Worm (Caenorhabditis elegans) whole organism, young adult: Measurements from ENCODE around the gene ZC53.22.

Experiments
- B0261.1 ChIP-seq: sonication (generic microtip); optimal IDR thresholded peaks from 2 replicates; lab custom pipeline; 2016; ENCODE audit warnings: mild to moderate bottlenecking, missing genetic modification characterization, moderate library complexity, missing compliant biosample characterization
- F10E7.11 ChIP-seq: sonication (generic microtip); optimal IDR thresholded peaks from 2 replicates; lab custom pipeline; 2017; ENCODE audit warnings: mild to moderate bottlenecking, missing genetic modification characterization, moderate library complexity, missing compliant biosample characterization
- F22D6.2 ChIP-seq: sonication (generic microtip); optimal IDR thresholded peaks from 2 replicates; lab custom pipeline; 2016; ENCODE audit warnings: mild to moderate bottlenecking, missing genetic modification characterization, missing compliant biosample characterization
- F49E8.2 ChIP-seq: sonication (generic microtip); optimal IDR thresholded peaks from 3 replicates; lab custom pipeline; 2017; ENCODE audit warnings: missing genetic modification characterization, mild to moderate bottlenecking, missing compliant biosample characterization, antibody characterized with exemption, moderate library complexity; ENCODE audit not compliant: insufficient read depth
- F52B5.7 ChIP-seq: sonication (generic microtip); optimal IDR thresholded peaks from 2 replicates; lab custom pipeline; 2016; ENCODE audit warnings: mild to moderate bottlenecking, missing genetic modification characterization, missing compliant biosample characterization
- F57C9.4 ChIP-seq: sonication (generic microtip); optimal IDR thresholded peaks from 2 replicates; lab custom pipeline; 2017; ENCODE audit warnings: mild to moderate bottlenecking, missing genetic modification characterization, missing compliant biosample characterization
- K11D2.4 ChIP-seq: fragments of 200-800 bp; sonication (Bioruptor generic); IDR thresholded peaks from 2 replicates; pipeline ENCODE4 v1.3.6; 2022; ENCODE audit warnings: missing genetic modification reagents, missing genetic modification characterization, missing compliant biosample characterization
- Y53F4B.3 ChIP-seq: fragments of 200-800 bp; sonication (Bioruptor generic); IDR thresholded peaks from 2 replicates; pipeline ENCODE4 v1.3.6; 2022; ENCODE audit warnings: missing genetic modification reagents, missing genetic modification characterization, missing compliant biosample characterization
- Y53G8AR.9 ChIP-seq: fragments of 200-800 bp; sonication (Bioruptor generic); conservative IDR thresholded peaks from 2 replicates; pipeline ENCODE4 v1.3.6; 2022; ENCODE audit warnings: missing genetic modification reagents, missing genetic modification characterization, missing compliant biosample characterization
- Y56A3A.18 ChIP-seq: fragments of 200-800 bp; sonication (Bioruptor generic); IDR thresholded peaks from 2 replicates; pipeline ENCODE4 v1.3.6; 2022; ENCODE audit warnings: missing genetic modification reagents, missing genetic modification characterization, missing compliant biosample characterization
- Y79H2A.3 ChIP-seq: fragments of 200-800 bp; sonication (Bioruptor generic); conservative IDR thresholded peaks from 2 replicates; pipeline ENCODE4 v1.3.6; 2022; ENCODE audit warnings: missing genetic modification reagents, missing genetic modification characterization, missing compliant biosample characterization
- ZK185.1 ChIP-seq: sonication (generic microtip); optimal IDR thresholded peaks from 2 replicates; lab custom pipeline; 2016; ENCODE audit warnings: mild to moderate bottlenecking, missing genetic modification characterization, missing compliant biosample characterization; ENCODE audit not compliant: poor library complexity, severe bottlenecking
- akir-1 ChIP-seq: fragments of 200-800 bp; sonication (Bioruptor generic); optimal IDR thresholded peaks from 2 replicates; lab custom pipeline; 2018; ENCODE audit warnings: mild to moderate bottlenecking, missing genetic modification characterization, moderate library complexity, missing compliant biosample characterization
- ama-1 ChIP-seq, 3 experiments: fragments of 150-350 bp in 1 of 3; sonication (generic microtip) in 2 of 3; optimal IDR thresholded peaks; 2 replicates each; lab custom pipeline; 2014 to 2018; ENCODE audit warnings: missing biosample characterization in 2 of 3, missing genetic modification characterization in 2 of 3, missing genetic modification reagents in 2 of 3
- aptf-3 ChIP-seq: fragments of 200-800 bp; sonication (Bioruptor generic); IDR thresholded peaks from 2 replicates; pipeline ENCODE4 v1.3.6; 2022; ENCODE audit warnings: missing genetic modification characterization, missing compliant biosample characterization
- attf-5 ChIP-seq: fragments of 200-800 bp; sonication (Bioruptor generic); optimal IDR thresholded peaks from 2 replicates; lab custom pipeline; 2018; ENCODE audit warnings: mild to moderate bottlenecking, missing genetic modification characterization, missing compliant biosample characterization
- bed-1 ChIP-seq: fragments of 200-800 bp; sonication (Bioruptor generic); IDR thresholded peaks from 2 replicates; pipeline ENCODE4 v1.3.6; 2022; ENCODE audit warnings: missing genetic modification reagents, missing genetic modification characterization, missing compliant biosample characterization
- ceh-100 ChIP-seq: fragments of 200-800 bp; sonication (Bioruptor generic); IDR thresholded peaks from 2 replicates; pipeline ENCODE4 v1.3.6; 2022; ENCODE audit warnings: missing genetic modification reagents, missing genetic modification characterization, missing compliant biosample characterization
- ceh-27 ChIP-seq: fragments of 200-800 bp; sonication (Bioruptor generic); optimal IDR thresholded peaks from 2 replicates; lab custom pipeline; 2018; ENCODE audit warnings: mild to moderate bottlenecking, missing genetic modification characterization, moderate library complexity, missing compliant biosample characterization
- ceh-40 ChIP-seq: fragments of 200-800 bp; sonication (Bioruptor generic); IDR thresholded peaks from 2 replicates; pipeline ENCODE4 v1.3.6; 2022; ENCODE audit warnings: missing genetic modification characterization, missing compliant biosample characterization
- ceh-58 ChIP-seq: fragments of 200-800 bp; sonication (Bioruptor generic); IDR thresholded peaks from 2 replicates; pipeline ENCODE4 v1.3.6; 2022; ENCODE audit warnings: missing genetic modification characterization, missing compliant biosample characterization
- ceh-79 ChIP-seq: sonication (generic microtip); optimal IDR thresholded peaks from 2 replicates; lab custom pipeline; 2017; ENCODE audit warnings: mild to moderate bottlenecking, missing genetic modification characterization, missing compliant biosample characterization
- ceh-91 ChIP-seq: fragments of 200-800 bp; sonication (Bioruptor generic); IDR thresholded peaks from 2 replicates; pipeline ENCODE4 v1.3.6; 2022; ENCODE audit warnings: missing genetic modification reagents, missing genetic modification characterization, missing compliant biosample characterization
- dox-1 ChIP-seq: fragments of 200-800 bp; sonication (Bioruptor generic); IDR thresholded peaks from 2 replicates; pipeline ENCODE4 v1.3.6; 2022; ENCODE audit warnings: missing genetic modification reagents, missing genetic modification characterization, missing compliant biosample characterization
- egl-18 ChIP-seq: fragments of 200-800 bp; sonication (Bioruptor generic); IDR thresholded peaks from 2 replicates; pipeline ENCODE4 v1.3.6; 2022; ENCODE audit warnings: missing genetic modification reagents, missing genetic modification characterization, missing compliant biosample characterization
- ets-4 ChIP-seq: fragments of 200-800 bp; sonication (Bioruptor generic); optimal IDR thresholded peaks from 2 replicates; lab custom pipeline; 2018; ENCODE audit warnings: mild to moderate bottlenecking, missing genetic modification characterization, missing compliant biosample characterization
- fkh-3 ChIP-seq: sonication (generic microtip); optimal IDR thresholded peaks from 2 replicates; lab custom pipeline; 2016; ENCODE audit warnings: mild to moderate bottlenecking, missing genetic modification characterization, missing compliant biosample characterization
- hlh-12 ChIP-seq: sonication (generic microtip); optimal IDR thresholded peaks from 2 replicates; lab custom pipeline; 2016; ENCODE audit warnings: missing genetic modification characterization, missing compliant biosample characterization
- hmg-1.2 ChIP-seq: fragments of 200-800 bp; sonication (Bioruptor generic); IDR thresholded peaks from 2 replicates; pipeline ENCODE4 v1.3.6; 2022; ENCODE audit warnings: missing genetic modification reagents, missing genetic modification characterization, missing compliant biosample characterization
- lag-1 ChIP-seq: fragments of 200-800 bp; sonication (Bioruptor generic); IDR thresholded peaks from 2 replicates; pipeline ENCODE4 v1.3.6; 2022; ENCODE audit warnings: missing genetic modification reagents, missing genetic modification characterization, missing compliant biosample characterization
- let-526 ChIP-seq: fragments of 200-800 bp; sonication (Bioruptor generic); IDR thresholded peaks from 2 replicates; pipeline ENCODE4 v1.3.6; 2022; ENCODE audit warnings: missing genetic modification reagents, missing genetic modification characterization, missing compliant biosample characterization
- let-607 ChIP-seq, 2 experiments: fragments of 200-800 bp in 1 of 2; sonication (Bioruptor generic) in 1 of 2; sonication (generic microtip) in 1 of 2; optimal IDR thresholded peaks; 2 replicates each; lab custom pipeline; 2016 to 2018; ENCODE audit warnings: mild to moderate bottlenecking in 2 of 2, missing compliant biosample characterization in 2 of 2, missing genetic modification characterization in 2 of 2, moderate library complexity in 2 of 2, missing genotype in 1 of 2
- lin-26 ChIP-seq: fragments of 200-800 bp; sonication (Bioruptor generic); IDR thresholded peaks from 2 replicates; pipeline ENCODE4 v1.3.6; 2022; ENCODE audit warnings: missing genetic modification reagents, missing genetic modification characterization, missing compliant biosample characterization
- madf-6 ChIP-seq: fragments of 200-800 bp; sonication (Bioruptor generic); IDR thresholded peaks from 2 replicates; pipeline ENCODE4 v1.3.6; 2022; ENCODE audit warnings: missing genetic modification reagents, missing genetic modification characterization, missing compliant biosample characterization
- madf-8 ChIP-seq: fragments of 200-800 bp; sonication (Bioruptor generic); conservative IDR thresholded peaks from 2 replicates; pipeline ENCODE4 v1.3.6; 2022; ENCODE audit warnings: missing genetic modification reagents, missing genetic modification characterization, missing compliant biosample characterization
- mcd-1 ChIP-seq: fragments of 200-800 bp; sonication (Bioruptor generic); IDR thresholded peaks from 2 replicates; pipeline ENCODE4 v1.3.6; 2022; ENCODE audit warnings: missing genetic modification reagents, missing genetic modification characterization, missing compliant biosample characterization
- mxl-1 ChIP-seq: sonication (generic microtip); optimal IDR thresholded peaks from 2 replicates; lab custom pipeline; 2016; ENCODE audit warnings: missing genetic modification characterization, missing compliant biosample characterization
- rcor-1 ChIP-seq: fragments of 200-800 bp; sonication (Bioruptor generic); IDR thresholded peaks from 2 replicates; pipeline ENCODE4 v1.3.6; 2022; ENCODE audit warnings: missing genetic modification reagents, missing genetic modification characterization, missing compliant biosample characterization
- rpc-1 ChIP-seq, 2 experiments: fragments of 150-350 bp in 1 of 2; sonication (generic microtip) in 1 of 2; optimal IDR thresholded peaks; 2 replicates each; lab custom pipeline; 2014 to 2018; ENCODE audit warnings: missing biosample characterization in 1 of 2, missing genetic modification characterization in 1 of 2, missing genetic modification reagents in 1 of 2, missing genotype in 1 of 2
- sdz-38 ChIP-seq: sonication (generic microtip); optimal IDR thresholded peaks from 2 replicates; lab custom pipeline; 2016; ENCODE audit warnings: missing genotype, missing genetic modification characterization, missing compliant biosample characterization
- snpc-4 ChIP-seq, 5 experiments: fragments of 150-350 bp in 1 of 5; sonication (generic microtip) in 4 of 5; optimal IDR thresholded peaks; 2 replicates each; lab custom pipeline; 2014 to 2018; ENCODE audit warnings: missing genetic modification characterization in 5 of 5, missing biosample characterization in 3 of 5, antibody characterized with exemption in 2 of 5, mild to moderate bottlenecking in 2 of 5, missing compliant biosample characterization in 2 of 5, missing genotype in 2 of 5, moderate library complexity in 2 of 5, missing genetic modification reagents in 1 of 5
- sptf-2 ChIP-seq: fragments of 200-800 bp; sonication (Bioruptor generic); optimal IDR thresholded peaks from 2 replicates; lab custom pipeline; 2018; ENCODE audit warnings: mild to moderate bottlenecking, missing genetic modification characterization, missing compliant biosample characterization
- unc-130 ChIP-seq: sonication (generic microtip); optimal IDR thresholded peaks from 2 replicates; lab custom pipeline; 2016; ENCODE audit warnings: missing genetic modification reagents, missing genetic modification characterization, missing compliant biosample characterization
- unc-62 ChIP-seq: fragments of 150-350 bp; optimal IDR thresholded peaks from 2 replicates; lab custom pipeline; 2014; ENCODE audit warnings: missing biosample characterization, missing genetic modification reagents, missing genetic modification characterization
- zim-3 ChIP-seq: sonication (generic microtip); optimal IDR thresholded peaks from 2 replicates; lab custom pipeline; 2017; ENCODE audit warnings: mild to moderate bottlenecking, missing genetic modification characterization, moderate library complexity, missing compliant biosample characterization
- ztf-26 ChIP-seq: sonication (generic microtip); optimal IDR thresholded peaks from 2 replicates; lab custom pipeline; 2017; ENCODE audit warnings: missing genetic modification characterization, missing compliant biosample characterization
- ztf-28 ChIP-seq: fragments of 200-800 bp; sonication (Bioruptor generic); IDR thresholded peaks from 2 replicates; pipeline ENCODE4 v1.3.6; 2022; ENCODE audit warnings: missing genetic modification reagents, missing genetic modification characterization, missing compliant biosample characterization

ZC53.22 gene

ce11 chrX:1909353-1909752 is 12.8 kb downstream of the ZC53.22 start (continued):
- TF ChIP-seq ceh-58 (GFP tag; lab: Robert Waterston, UW): no peak
- no peak for TF ChIP-seq sdz-38 (tag; lab: Kevin White, UChicago)
- TF ChIP-seq rpc-1 (optimal IDR thresholded peaks at IDR 0.05; lab: Kevin White, UChicago): no peak
- TF ChIP-seq rpc-1 (tag; optimal IDR thresholded peaks at IDR 0.05; lab: Kevin White, UChicago): no peak
- no peak for TF ChIP-seq hlh-12 (tag; lab: Kevin White, UChicago)
- TF ChIP-seq rcor-1 (GFP tag; lab: Robert Waterston, UW): peak; percentile 76
- peak; percentile 90 for TF ChIP-seq Y53G8AR.9
- TF ChIP-seq ets-4 (GFP tag; lab: Kevin White, UChicago): peak; percentile 40
- TF ChIP-seq fkh-3 (tag; lab: Kevin White, UChicago): no peak
- TF ChIP-seq ama-1 (optimal IDR thresholded peaks at IDR 0.05; lab: Kevin White, UChicago): no peak
- no peak for TF ChIP-seq ama-1 (GFP tag; optimal IDR thresholded peaks at IDR 0.05; lab: Kevin White, UChicago)
- TF ChIP-seq Y53F4B.3: no peak
- peak; percentile 96 for TF ChIP-seq Y56A3A.18 (GFP tag; lab: Robert Waterston, UW)
- no peak for TF ChIP-seq bed-1 (GFP tag; lab: Robert Waterston, UW)
- 0 out of 2 replicates have a peak, but pooled peaks have one; percentile 59 for TF ChIP-seq lag-1
- TF ChIP-seq snpc-4 (GFP tag; optimal IDR thresholded peaks at IDR 0.05; lab: Kevin White, UChicago): no peak
- TF ChIP-seq snpc-4 (tag; optimal IDR thresholded peaks at IDR 0.05; lab: Kevin White, UChicago): peak in 2 of 4 experiments; percentile 27 to 58
- 0 out of 2 replicates have a peak, but pooled peaks have one; percentile 14 for TF ChIP-seq aptf-3 (GFP tag; lab: Robert Waterston, UW)
- TF ChIP-seq ZK185.1 (tag; lab: Kevin White, UChicago): no peak
- TF ChIP-seq madf-6 (GFP tag; lab: Robert Waterston, UW): no peak
- TF ChIP-seq Y79H2A.3 (GFP tag; lab: Robert Waterston, UW): no peak
- no peak for TF ChIP-seq zim-3
- TF ChIP-seq F22D6.2 (tag; lab: Kevin White, UChicago): peak; percentile 32
- no peak for TF ChIP-seq akir-1 (GFP tag; lab: Kevin White, UChicago)
- peak; percentile 97 for TF ChIP-seq dox-1 (GFP tag; lab: Robert Waterston, UW)
- no peak for TF ChIP-seq unc-62 (GFP tag; lab: Kevin White, UChicago)
- no peak for TF ChIP-seq ceh-79 (tag; lab: Kevin White, UChicago)
- TF ChIP-seq sptf-2 (GFP tag; lab: Kevin White, UChicago): no peak
- peak; percentile 95 for TF ChIP-seq K11D2.4 (GFP tag; lab: Robert Waterston, UW)
- peak; percentile 52 for TF ChIP-seq B0261.1 (tag; lab: Kevin White, UChicago)
- peak; percentile 75; the same call in 1 of the 2 replicates for TF ChIP-seq hmg-1.2
- 0 out of 2 replicates have a peak, but pooled peaks have one; percentile 65 for TF ChIP-seq egl-18 (GFP tag; lab: Robert Waterston, UW)
- TF ChIP-seq F49E8.2 (tag; lab: Kevin White, UChicago): no peak
- TF ChIP-seq F57C9.4 (tag; lab: Kevin White, UChicago): no peak
- TF ChIP-seq ztf-28 (GFP tag; lab: Robert Waterston, UW): no peak
- TF ChIP-seq F52B5.7 (tag; lab: Kevin White, UChicago): peak; percentile 65
- TF ChIP-seq mcd-1 (GFP tag; lab: Robert Waterston, UW): peak; percentile 80
- TF ChIP-seq let-526 (GFP tag; lab: Robert Waterston, UW): 0 out of 2 replicates have a peak, but pooled peaks have one; percentile 27
- peak; percentile 95 for TF ChIP-seq ztf-26
- TF ChIP-seq unc-130 (GFP tag; lab: Kevin White, UChicago): no peak
- TF ChIP-seq ceh-40 (GFP tag; lab: Robert Waterston, UW): no peak
- peak; percentile 81 for TF ChIP-seq ceh-27 (GFP tag; lab: Kevin White, UChicago)
- peak; percentile 47; the same call in 1 of the 2 replicates for TF ChIP-seq ceh-100 (GFP tag; lab: Robert Waterston, UW)
- no peak for TF ChIP-seq madf-8 (GFP tag; lab: Robert Waterston, UW)
- no peak for TF ChIP-seq attf-5 (GFP tag; lab: Kevin White, UChicago)
- TF ChIP-seq mxl-1 (tag; lab: Kevin White, UChicago): no peak
- TF ChIP-seq F10E7.11: peak; percentile 42
- peak; percentile 38; the same call in 1 of the 2 replicates for TF ChIP-seq lin-26
- TF ChIP-seq let-607 (tag; optimal IDR thresholded peaks at IDR 0.05; lab: Kevin White, UChicago): peak in 1 of 2 experiments; percentile 52
- no peak for TF ChIP-seq ceh-91
